Fruit fly (Drosophila melanogaster): ENCODE measurements around the gene Npc2d.

The Npc2d gene

dm6 chr3R:10079267-10079987 is 23.5 kb upstream of the Npc2d start (continued):
- peak; percentile 34 for TF ChIP-seq CG8388 (GFP tag; optimal IDR thresholded peaks at IDR 0.05)
- no peak for TF ChIP-seq psq (GFP tag; optimal IDR thresholded peaks at IDR 0.05)
- no peak; the same call in 3 of the 4 replicates for TF ChIP-seq Gug (GFP tag; IDR thresholded peaks at IDR 0.05)
- TF ChIP-seq CG12219 (GFP tag; optimal IDR thresholded peaks at IDR 0.05) = peak; percentile 7
- TF ChIP-seq CG12659 (GFP tag; optimal IDR thresholded peaks at IDR 0.05) = no peak
- TF ChIP-seq ranshi (GFP tag; IDR thresholded peaks at IDR 0.05) = peak; percentile 40; the same call in 1 of the 2 replicates
- no peak for TF ChIP-seq CG6254 (GFP tag; optimal IDR thresholded peaks at IDR 0.05)
- peak; percentile 40 for TF ChIP-seq Oli (tag; optimal IDR thresholded peaks at IDR 0.05)
- TF ChIP-seq sob (GFP tag; IDR thresholded peaks at IDR 0.05) = 0 out of 2 replicates have a peak, but pooled peaks have one; percentile 26
- TF ChIP-seq BEAF-32 (GFP tag; optimal IDR thresholded peaks at IDR 0.05) = no peak
- no peak for TF ChIP-seq CG18476 (GFP tag; optimal IDR thresholded peaks at IDR 0.05)
- TF ChIP-seq CG3065 (GFP tag; optimal IDR thresholded peaks at IDR 0.05) = no peak
- TF ChIP-seq bbx (GFP tag; IDR thresholded peaks at IDR 0.05; ENCODE audit: partially characterized antibody) = no peak
- TF ChIP-seq CG16813 (GFP tag; IDR thresholded peaks at IDR 0.05; ENCODE audit: partially characterized antibody) = no peak
- no peak for TF ChIP-seq Fer1 (GFP tag; optimal IDR thresholded peaks at IDR 0.05)
- 0 out of 2 replicates have a peak, but pooled peaks have one; percentile 17 for TF ChIP-seq ro (GFP tag; IDR thresholded peaks at IDR 0.05)
- peak; percentile 2 for TF ChIP-seq CG16863 (GFP tag; optimal IDR thresholded peaks at IDR 0.05)
- no peak for TF ChIP-seq ems (GFP tag; optimal IDR thresholded peaks at IDR 0.05)
- no peak for TF ChIP-seq Adf1 (GFP tag; IDR thresholded peaks at IDR 0.05)
- no peak for TF ChIP-seq Dip3 (GFP tag; optimal IDR thresholded peaks at IDR 0.05)
- no peak for TF ChIP-seq CG7786 (GFP tag; optimal IDR thresholded peaks at IDR 0.05)
- peak; percentile 1 for TF ChIP-seq NfI (GFP tag; optimal IDR thresholded peaks at IDR 0.05)
- TF ChIP-seq CG10209 (GFP tag; optimal IDR thresholded peaks at IDR 0.05) = no peak
- peak; percentile 25 for TF ChIP-seq Ssrp (tag; optimal IDR thresholded peaks at IDR 0.05)
- TF ChIP-seq Gsc (GFP tag; IDR thresholded peaks at IDR 0.05) = no peak
- TF ChIP-seq CG31224 (GFP tag; IDR thresholded peaks at IDR 0.05) = no peak
- peak; percentile 8 for TF ChIP-seq CG13424 (tag; optimal IDR thresholded peaks at IDR 0.05)
- TF ChIP-seq CG12104 (GFP tag; optimal IDR thresholded peaks at IDR 0.05) = no peak
- TF ChIP-seq CG5180 (GFP tag; optimal IDR thresholded peaks at IDR 0.05) = no peak
- TF ChIP-seq pfk (GFP tag; optimal IDR thresholded peaks at IDR 0.05) = no peak
- TF ChIP-seq Lim3 (GFP tag; IDR thresholded peaks at IDR 0.05) = no peak
- TF ChIP-seq NFAT (GFP tag; IDR thresholded peaks at IDR 0.05) = no peak
- TF ChIP-seq ewg (GFP tag; optimal IDR thresholded peaks at IDR 0.05) = peak; percentile 17
- TF ChIP-seq CG4424 (GFP tag; optimal IDR thresholded peaks at IDR 0.05) = no peak
- TF ChIP-seq tup (GFP tag; optimal IDR thresholded peaks at IDR 0.05) = no peak
- peak; percentile 1 for TF ChIP-seq Atf-2 (GFP tag; optimal IDR thresholded peaks at IDR 0.05)
- no peak for TF ChIP-seq Six4 (GFP tag; optimal IDR thresholded peaks at IDR 0.05)
- TF ChIP-seq bcd (GFP tag; optimal IDR thresholded peaks at IDR 0.05) = no peak
- TF ChIP-seq E2f1 (GFP tag; IDR thresholded peaks at IDR 0.05) = no peak
- TF ChIP-seq Myb (GFP tag; optimal IDR thresholded peaks at IDR 0.05) = no peak
- no peak for TF ChIP-seq p53 (GFP tag; optimal IDR thresholded peaks at IDR 0.05)
- TF ChIP-seq CG17328 (GFP tag; IDR thresholded peaks at IDR 0.05) = no peak; the same call in 1 of the 2 replicates
- no peak for TF ChIP-seq inv (GFP tag; IDR thresholded peaks at IDR 0.05; ENCODE audit: partially characterized antibody)
- TF ChIP-seq Atf3 (GFP tag; optimal IDR thresholded peaks at IDR 0.05) = no peak
- no peak for TF ChIP-seq pnt (GFP tag; optimal IDR thresholded peaks at IDR 0.05)
- no peak for TF ChIP-seq Lpt (GFP tag; optimal IDR thresholded peaks at IDR 0.05)
- no peak for TF ChIP-seq croc (GFP tag; conservative IDR thresholded peaks at IDR 0.05)
- no peak for TF ChIP-seq gsb (GFP tag; IDR thresholded peaks at IDR 0.05)
- TF ChIP-seq Oaz (GFP tag; IDR thresholded peaks at IDR 0.05) = no peak
- no peak for TF ChIP-seq CG34224 (GFP tag; IDR thresholded peaks at IDR 0.05; ENCODE audit: partially characterized antibody)
